Fruit fly (Drosophila melanogaster) whole organism, embryonic: Measurements from ENCODE around the gene Pez.

Experiments
- Abd-B ChIP-seq: fragments of 200-800 bp; sonication (Bioruptor generic); optimal IDR thresholded peaks from 2 replicates; lab custom pipeline; 2018; ENCODE audit warnings: missing biosample characterization, mild to moderate bottlenecking, missing genetic modification characterization, moderate library complexity
- CG10267 ChIP-seq: fragments of 200-800 bp; sonication (Bioruptor generic); optimal IDR thresholded peaks from 2 replicates; lab custom pipeline; 2018; ENCODE audit warnings: missing biosample characterization, mild to moderate bottlenecking, missing genetic modification characterization, moderate library complexity
- CG10366 ChIP-seq: fragments of 200-800 bp; sonication (Bioruptor generic); IDR thresholded peaks from 2 replicates; pipeline ENCODE4 v1.3.6; 2022; ENCODE audit warnings: missing biosample characterization, missing genetic modification characterization
- CG11085 ChIP-seq: fragments of 200-800 bp; sonication (Bioruptor generic); IDR thresholded peaks from 2 replicates; pipeline ENCODE4 v1.3.6; 2022; ENCODE audit warnings: missing biosample characterization, missing genetic modification characterization
- CG11695 ChIP-seq: fragments of 200-800 bp; sonication (Bioruptor generic); IDR thresholded peaks from 3 replicates; pipeline ENCODE4 v1.3.6; 2022; ENCODE audit warnings: missing biosample characterization, missing genetic modification characterization
- CG13296 ChIP-seq: fragments of 200-800 bp; sonication (Bioruptor generic); optimal IDR thresholded peaks from 3 replicates; lab custom pipeline; 2018; ENCODE audit warnings: missing biosample characterization, mild to moderate bottlenecking, missing genetic modification characterization
- CG17361 ChIP-seq: fragments of 200-800 bp; sonication (Bioruptor generic); IDR thresholded peaks from 3 replicates; pipeline ENCODE4 v1.3.6; 2022; ENCODE audit warnings: missing biosample characterization, missing genetic modification characterization
- CG17385 ChIP-seq: fragments of 200-800 bp; sonication (Bioruptor generic); optimal IDR thresholded peaks from 3 replicates; lab custom pipeline; 2018; ENCODE audit warnings: missing biosample characterization, mild to moderate bottlenecking, missing genetic modification characterization
- CG17612 ChIP-seq: fragments of 200-800 bp; sonication (Bioruptor generic); IDR thresholded peaks from 2 replicates; pipeline ENCODE4 v1.3.6; 2022; ENCODE audit warnings: missing biosample characterization, missing genetic modification characterization
- CG1792 ChIP-seq: fragments of 200-800 bp; sonication (Bioruptor generic); optimal IDR thresholded peaks from 2 replicates; lab custom pipeline; 2016; ENCODE audit warnings: missing biosample characterization, missing genetic modification characterization
- CG2120 ChIP-seq: fragments of 200-800 bp; sonication (Bioruptor generic); optimal IDR thresholded peaks from 3 replicates; lab custom pipeline; 2016; ENCODE audit warnings: missing biosample characterization, missing genetic modification characterization
- CG31441 ChIP-seq: fragments of 200-800 bp; sonication (Bioruptor generic); IDR thresholded peaks from 2 replicates; pipeline ENCODE4 v1.3.6; 2022; ENCODE audit warnings: missing biosample characterization, missing genetic modification characterization
- CG32532 ChIP-seq: fragments of 200-800 bp; sonication (Bioruptor generic); IDR thresholded peaks from 2 replicates; pipeline ENCODE4 v1.3.6; 2022; ENCODE audit warnings: missing biosample characterization, missing genetic modification characterization
- CG34376 ChIP-seq: fragments of 200-800 bp; sonication (Bioruptor generic); optimal IDR thresholded peaks from 2 replicates; lab custom pipeline; 2018; ENCODE audit warnings: missing biosample characterization, mild to moderate bottlenecking, missing genetic modification characterization
- CG3726 ChIP-seq: fragments of 200-800 bp; sonication (Bioruptor generic); IDR thresholded peaks from 3 replicates; pipeline ENCODE4, ENCODE4 v1.3.6; 2022; ENCODE audit warnings: missing biosample characterization, missing genetic modification characterization
- CG7928 ChIP-seq: fragments of 200-800 bp; sonication (Bioruptor generic); optimal IDR thresholded peaks from 2 replicates; lab custom pipeline; 2017; ENCODE audit warnings: missing biosample characterization, mild to moderate bottlenecking, missing genetic modification characterization
- CG8281 ChIP-seq: fragments of 200-800 bp; sonication (Bioruptor generic); optimal IDR thresholded peaks from 2 replicates; lab custom pipeline; 2018; ENCODE audit warnings: missing biosample characterization, mild to moderate bottlenecking, missing genetic modification characterization, moderate library complexity
- CG8359 ChIP-seq: fragments of 200-800 bp; sonication (Bioruptor generic); optimal IDR thresholded peaks from 2 replicates; lab custom pipeline; 2017; ENCODE audit warnings: missing biosample characterization, mild to moderate bottlenecking, missing genetic modification characterization, borderline replicate concordance
- CG8765 ChIP-seq: fragments of 200-800 bp; sonication (Bioruptor generic); IDR thresholded peaks from 2 replicates; pipeline ENCODE4 v1.3.6; 2022; ENCODE audit warnings: missing biosample characterization, missing genetic modification characterization
- CG9797 ChIP-seq: fragments of 200-800 bp; sonication (Bioruptor generic); optimal IDR thresholded peaks from 3 replicates; lab custom pipeline; 2018; ENCODE audit warnings: missing biosample characterization, mild to moderate bottlenecking, missing genetic modification characterization
- Dip3 ChIP-seq: fragments of 200-800 bp; sonication (Bioruptor generic); optimal IDR thresholded peaks from 3 replicates; lab custom pipeline; 2016; ENCODE audit warnings: missing biosample characterization, missing genetic modification characterization
- Dll ChIP-seq: fragments of 200-800 bp; sonication (Bioruptor generic); IDR thresholded peaks from 4 replicates; pipeline ENCODE4 v1.3.6; 2022; ENCODE audit warnings: missing biosample characterization, missing genetic modification characterization; ENCODE audit not compliant: partially characterized antibody
- Dp ChIP-seq: fragments of 200-800 bp; sonication (Bioruptor generic); optimal IDR thresholded peaks from 2 replicates; lab custom pipeline; 2018; ENCODE audit warnings: missing biosample characterization, mild to moderate bottlenecking, missing genetic modification characterization, moderate library complexity
- E2f2 ChIP-seq: fragments of 200-800 bp; sonication (Bioruptor generic); IDR thresholded peaks from 2 replicates; pipeline ENCODE4 v1.3.6; 2022; ENCODE audit warnings: missing biosample characterization, missing genetic modification characterization
- Hey ChIP-seq: fragments of 200-800 bp; sonication (Bioruptor generic); optimal IDR thresholded peaks from 3 replicates; lab custom pipeline; 2018; ENCODE audit warnings: missing biosample characterization, mild to moderate bottlenecking, missing genetic modification characterization
- NK7.1 ChIP-seq: fragments of 200-800 bp; sonication (Bioruptor generic); optimal IDR thresholded peaks from 3 replicates; lab custom pipeline; 2016; ENCODE audit warnings: missing biosample characterization, missing genetic modification characterization
- Neu2 ChIP-seq: fragments of 200-800 bp; sonication (Bioruptor generic); optimal IDR thresholded peaks from 3 replicates; lab custom pipeline; 2016; ENCODE audit warnings: missing biosample characterization, missing genetic modification characterization, borderline replicate concordance
- Six4 ChIP-seq: fragments of 200-800 bp; sonication (Bioruptor generic); optimal IDR thresholded peaks from 2 replicates; lab custom pipeline; 2016; ENCODE audit warnings: missing biosample characterization, missing genetic modification characterization
- Sry-β ChIP-seq: fragments of 200-800 bp; sonication (Bioruptor generic); optimal IDR thresholded peaks from 2 replicates; lab custom pipeline; 2018; ENCODE audit warnings: missing biosample characterization, mild to moderate bottlenecking, missing genetic modification characterization, moderate library complexity
- TFAM ChIP-seq: fragments of 200-800 bp; sonication (Bioruptor generic); optimal IDR thresholded peaks from 2 replicates; lab custom pipeline; 2017; ENCODE audit warnings: missing biosample characterization, missing genetic modification characterization, inconsistent platforms
- ab ChIP-seq: fragments of 200-800 bp; sonication (Bioruptor generic); optimal IDR thresholded peaks from 2 replicates; lab custom pipeline; 2016; ENCODE audit warnings: missing biosample characterization, missing genetic modification characterization
- ac ChIP-seq: fragments of 200-800 bp; sonication (Bioruptor generic); optimal IDR thresholded peaks from 3 replicates; lab custom pipeline; 2017; ENCODE audit warnings: missing biosample characterization, mild to moderate bottlenecking, missing genetic modification characterization
- bowl ChIP-seq: fragments of 200-800 bp; sonication (Bioruptor generic); IDR thresholded peaks from 2 replicates; pipeline ENCODE4 v1.3.6; 2022; ENCODE audit warnings: missing biosample characterization, missing genetic modification characterization
- bsh ChIP-seq, 2 experiments: fragments of 200-800 bp; sonication (Bioruptor generic); optimal IDR thresholded peaks; 2 replicates each; lab custom pipeline; 2017 to 2018; ENCODE audit warnings: mild to moderate bottlenecking in 2 of 2, missing biosample characterization in 2 of 2, missing genetic modification characterization in 2 of 2, moderate library complexity in 1 of 2
- cato ChIP-seq: fragments of 200-800 bp; sonication (Bioruptor generic); optimal IDR thresholded peaks from 2 replicates; lab custom pipeline; 2016; ENCODE audit warnings: missing biosample characterization, missing genetic modification characterization, borderline replicate concordance
- chif ChIP-seq, 2 experiments: fragments of 200-800 bp; sonication (Bioruptor generic); optimal IDR thresholded peaks; 3 replicates each; lab custom pipeline; 2016; ENCODE audit warnings: missing biosample characterization in 2 of 2, missing genetic modification characterization in 2 of 2
- dan ChIP-seq: fragments of 200-800 bp; sonication (Bioruptor generic); IDR thresholded peaks from 2 replicates; pipeline ENCODE4 v1.3.6; 2022; ENCODE audit warnings: missing biosample characterization, missing genetic modification characterization
- disco-r ChIP-seq: fragments of 200-800 bp; sonication (Bioruptor generic); optimal IDR thresholded peaks from 2 replicates; lab custom pipeline; 2016; ENCODE audit warnings: missing biosample characterization, missing genetic modification characterization
- en ChIP-seq: fragments of 200-800 bp; sonication (Bioruptor generic); optimal IDR thresholded peaks from 2 replicates; lab custom pipeline; 2016; ENCODE audit warnings: missing biosample characterization, missing genetic modification characterization
- fd3F ChIP-seq: fragments of 200-800 bp; sonication (Bioruptor generic); optimal IDR thresholded peaks from 2 replicates; lab custom pipeline; 2018; ENCODE audit warnings: missing biosample characterization, mild to moderate bottlenecking, missing genetic modification characterization, moderate library complexity
- gem ChIP-seq: fragments of 200-800 bp; sonication (Bioruptor generic); optimal IDR thresholded peaks from 2 replicates; lab custom pipeline; 2019; ENCODE audit warnings: missing biosample characterization, mild to moderate bottlenecking, missing genetic modification characterization, moderate library complexity
- p53 ChIP-seq: fragments of 200-800 bp; sonication (Bioruptor generic); optimal IDR thresholded peaks from 2 replicates; lab custom pipeline; 2016; ENCODE audit warnings: missing biosample characterization, missing genetic modification characterization
- phol ChIP-seq: fragments of 200-800 bp; sonication (Bioruptor generic); optimal IDR thresholded peaks from 3 replicates; lab custom pipeline; 2018; ENCODE audit warnings: missing biosample characterization, mild to moderate bottlenecking, missing genetic modification characterization, moderate library complexity
- rib ChIP-seq: fragments of 200-800 bp; sonication (Bioruptor generic); IDR thresholded peaks from 2 replicates; pipeline ENCODE4 v1.3.6; 2022; ENCODE audit warnings: missing biosample characterization, missing genetic modification characterization
- salm ChIP-seq: fragments of 200-800 bp; sonication (Bioruptor generic); optimal IDR thresholded peaks from 2 replicates; lab custom pipeline; 2018; ENCODE audit warnings: missing biosample characterization, mild to moderate bottlenecking, missing genetic modification characterization
- sens ChIP-seq: fragments of 200-800 bp; sonication (Bioruptor generic); peaks from one replicate; lab custom pipeline; 2016; ENCODE audit warnings: missing biosample characterization, missing genetic modification characterization
- slou ChIP-seq: fragments of 200-800 bp; sonication (Bioruptor generic); optimal IDR thresholded peaks from 3 replicates; lab custom pipeline; 2016; ENCODE audit warnings: missing biosample characterization, missing genetic modification characterization
- unc-4 ChIP-seq: fragments of 200-800 bp; sonication (Bioruptor generic); IDR thresholded peaks from 2 replicates; pipeline ENCODE4 v1.3.6; 2022; ENCODE audit warnings: missing biosample characterization, missing genetic modification characterization; ENCODE audit not compliant: partially characterized antibody
- zf30C ChIP-seq: fragments of 200-800 bp; sonication (Bioruptor generic); optimal IDR thresholded peaks from 3 replicates; lab custom pipeline; 2018; ENCODE audit warnings: missing biosample characterization, mild to moderate bottlenecking, missing genetic modification characterization

The Pez gene

dm6 chr2L:6351809-6352182, 13.3 kb upstream of the Pez start (continued):
- TF ChIP-seq CG10267 (tag; lab: Kevin White, UChicago): peak; percentile 66
- no peak for TF ChIP-seq zf30C (GFP tag; lab: Kevin White, UChicago)
- TF ChIP-seq TFAM (GFP tag; lab: Kevin White, UChicago): no peak
- TF ChIP-seq ab (GFP tag; lab: Kevin White, UChicago): peak; percentile 11
- peak; percentile 79 for TF ChIP-seq phol (tag; lab: Kevin White, UChicago)
- peak; percentile 67 for TF ChIP-seq CG31441 (GFP tag; lab: Robert Waterston, UW)
- TF ChIP-seq fd3F: peak; percentile 86
- TF ChIP-seq dan (GFP tag; lab: Robert Waterston, UW): no peak
- TF ChIP-seq CG7928 (GFP tag; lab: Kevin White, UChicago): peak; percentile 52
- TF ChIP-seq CG32532 (GFP tag; lab: Robert Waterston, UW): peak; percentile 87
- TF ChIP-seq CG1792 (GFP tag; lab: Kevin White, UChicago): peak; percentile 76
- TF ChIP-seq salm (tag; lab: Kevin White, UChicago): peak; percentile 42
- peak; percentile 97 for TF ChIP-seq CG2120 (GFP tag; lab: Kevin White, UChicago)
- TF ChIP-seq Dip3 (GFP tag; lab: Kevin White, UChicago): peak; percentile 85
- TF ChIP-seq CG13296: peak; percentile 86
- peak; percentile 97 for TF ChIP-seq CG34376 (GFP tag; lab: Kevin White, UChicago)
- peak; percentile 80 for TF ChIP-seq slou (GFP tag; lab: Kevin White, UChicago)
- TF ChIP-seq p53 (GFP tag; lab: Kevin White, UChicago): peak; percentile 38
- peak; percentile 32 for TF ChIP-seq cato (GFP tag; lab: Kevin White, UChicago)
- TF ChIP-seq Neu2: no peak
- peak; percentile 92 for TF ChIP-seq gem (tag; lab: Kevin White, UChicago)
- TF ChIP-seq CG17385 (GFP tag; lab: Kevin White, UChicago): peak; percentile 71
- TF ChIP-seq unc-4 (GFP tag; lab: Robert Waterston, UW): no peak
- peak; percentile 55; the same call in 1 of the 2 replicates for TF ChIP-seq CG8765 (GFP tag; lab: Robert Waterston, UW)
- peak; percentile 76 for TF ChIP-seq CG11085
- TF ChIP-seq Dp (GFP tag; lab: Kevin White, UChicago): no peak
- no peak for TF ChIP-seq ac (GFP tag; lab: Kevin White, UChicago)

DNA sequence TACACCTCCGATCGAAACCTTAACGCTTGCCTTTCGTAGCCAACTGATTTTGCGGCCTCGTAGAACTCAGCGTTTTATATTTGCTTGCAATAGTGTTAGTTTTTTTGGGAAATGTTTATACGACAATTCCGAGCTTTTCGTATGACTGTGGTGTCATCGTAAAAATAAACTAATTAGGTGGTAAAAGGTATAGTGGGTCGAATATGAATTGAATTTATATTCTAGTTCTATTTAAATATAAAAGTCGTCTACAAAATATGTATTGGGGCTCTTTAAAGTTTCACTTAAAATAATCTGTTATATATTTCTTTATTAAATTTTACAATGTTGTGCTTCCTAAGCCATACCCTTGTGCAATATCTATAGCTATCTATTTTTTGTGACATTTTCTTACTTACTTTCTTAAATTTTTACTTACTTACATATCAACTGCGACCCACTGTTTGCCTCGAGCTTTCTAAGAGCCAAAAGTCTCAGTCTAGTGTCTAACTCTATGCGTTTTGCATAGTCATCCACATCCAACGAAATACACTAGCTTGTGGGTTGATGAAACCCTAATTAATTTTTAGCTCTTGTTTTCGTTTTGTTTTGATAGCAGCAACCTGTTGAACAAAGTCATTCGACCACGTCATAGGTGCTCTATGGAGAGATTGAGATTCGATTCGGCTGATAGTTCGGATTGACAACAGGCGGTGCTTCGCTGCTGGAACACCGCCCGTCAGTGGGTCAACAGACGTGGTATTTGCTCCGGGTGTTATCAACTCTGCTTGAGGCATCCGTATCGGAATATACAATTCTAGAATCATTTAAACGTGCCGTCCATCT, 12.7 kb upstream of the Pez start, which contains the start of gene CG9498:
CG9498 (minus strand) TSS at position 51 of the 825 bp plus-strand sequence.
- TF ChIP-seq bowl (GFP tag; lab: Robert Waterston, UW) (peak; percentile 47; the same call in 1 of the 2 replicates), Hey (tag; lab: Kevin White, UChicago) (no peak), CG3726 (GFP tag; lab: Robert Waterston, UW) (0 out of 3 replicates have a peak, but pooled peaks have one; percentile 49), Dll (GFP tag; lab: Robert Waterston, UW) (no peak), E2f2 (GFP tag; lab: Robert Waterston, UW) (peak; percentile 49; the same call in 1 of the 2 replicates), CG9797 (GFP tag; lab: Kevin White, UChicago) (no peak), bsh (GFP tag; optimal IDR thresholded peaks at IDR 0.05; lab: Kevin White, UChicago) (peak in 1 of 2 experiments; percentile 53), CG8359 (peak; percentile 17), rib (GFP tag; lab: Robert Waterston, UW) (no peak), chif (GFP tag; optimal IDR thresholded peaks at IDR 0.05; lab: Kevin White, UChicago) (no peak), CG11695 (GFP tag; lab: Robert Waterston, UW) (peak; percentile 96), CG17612 (GFP tag; lab: Robert Waterston, UW) (peak; percentile 53), Six4 (GFP tag; lab: Kevin White, UChicago) (peak; percentile 48), CG17361 (GFP tag; lab: Robert Waterston, UW) (peak; percentile 86), NK7.1 (GFP tag; lab: Kevin White, UChicago) (peak; percentile 7), disco-r (no peak), CG8281 (peak; percentile 57), Sry-β (GFP tag; lab: Kevin White, UChicago) (no peak), CG10366 (GFP tag; lab: Robert Waterston, UW) (peak; percentile 59), en (GFP tag; lab: Kevin White, UChicago) (no peak), sens (peak; percentile 89), Abd-B (peak; percentile 66)
